Worm (Caenorhabditis elegans): ENCODE results near the gene K11H12.3.

ce11 chrIV:675471-676159 lies 2.3 kb upstream of the K11H12.3 start, which contains the start of the genes K11H12.4 and K11H12.10:
- TF ChIP-seq W03F9.2 (tag; optimal IDR thresholded peaks at IDR 0.05), result no peak
- no peak for TF ChIP-seq him-1 (tag; optimal IDR thresholded peaks at IDR 0.05)
- TF ChIP-seq dao-5 (tag; optimal IDR thresholded peaks at IDR 0.05), result no peak
